Worm (Caenorhabditis elegans) whole organism, L2 larva: ENCODE results near the gene F21D9.11.

ENCODE experiments used
- aly-2 ChIP-seq: fragments of 150-350 bp; optimal IDR thresholded peaks from 2 replicates; lab custom pipeline; 2014; ENCODE audit warnings: missing biosample characterization, missing genetic modification characterization
- ceh-16 ChIP-seq: fragments of 150-350 bp; optimal IDR thresholded peaks from 2 replicates; lab custom pipeline; 2014; ENCODE audit warnings: missing biosample characterization, missing genetic modification characterization
- ceh-82 ChIP-seq: fragments of 150-350 bp; optimal IDR thresholded peaks from 2 replicates; lab custom pipeline; 2014; ENCODE audit warnings: missing biosample characterization, missing genetic modification characterization
- egl-27 ChIP-seq: sonication (generic microtip); optimal IDR thresholded peaks from 3 replicates; lab custom pipeline; 2017; ENCODE audit warnings: missing biosample characterization, missing genetic modification reagents, missing genetic modification characterization
- fos-1 ChIP-seq: fragments of 150-350 bp; optimal IDR thresholded peaks from 2 replicates; lab custom pipeline; 2014; ENCODE audit warnings: missing biosample characterization, missing genetic modification characterization
- lin-39 ChIP-seq: fragments of 150-350 bp; optimal IDR thresholded peaks from 2 replicates; lab custom pipeline; 2014; ENCODE audit warnings: missing biosample characterization, missing genetic modification reagents, missing genetic modification characterization
- nhr-12 ChIP-seq: fragments of 150-350 bp; optimal IDR thresholded peaks from 2 replicates; lab custom pipeline; 2014; ENCODE audit warnings: missing biosample characterization, missing genetic modification characterization
- nhr-129 ChIP-seq: fragments of 150-350 bp; optimal IDR thresholded peaks from 2 replicates; lab custom pipeline; 2014; ENCODE audit warnings: missing biosample characterization, missing genetic modification characterization
- snpc-4 ChIP-seq: fragments of 150-350 bp; optimal IDR thresholded peaks from 2 replicates; lab custom pipeline; 2014; ENCODE audit warnings: missing biosample characterization, missing genetic modification characterization
- unc-62 ChIP-seq: fragments of 150-350 bp; optimal IDR thresholded peaks from 2 replicates; lab custom pipeline; 2014; ENCODE audit warnings: missing biosample characterization, missing genetic modification reagents, missing genetic modification characterization
- ztf-11 ChIP-seq: sonication (generic microtip); optimal IDR thresholded peaks from 2 replicates; lab custom pipeline; 2017; ENCODE audit warnings: missing biosample characterization, missing genetic modification characterization

DNA sequence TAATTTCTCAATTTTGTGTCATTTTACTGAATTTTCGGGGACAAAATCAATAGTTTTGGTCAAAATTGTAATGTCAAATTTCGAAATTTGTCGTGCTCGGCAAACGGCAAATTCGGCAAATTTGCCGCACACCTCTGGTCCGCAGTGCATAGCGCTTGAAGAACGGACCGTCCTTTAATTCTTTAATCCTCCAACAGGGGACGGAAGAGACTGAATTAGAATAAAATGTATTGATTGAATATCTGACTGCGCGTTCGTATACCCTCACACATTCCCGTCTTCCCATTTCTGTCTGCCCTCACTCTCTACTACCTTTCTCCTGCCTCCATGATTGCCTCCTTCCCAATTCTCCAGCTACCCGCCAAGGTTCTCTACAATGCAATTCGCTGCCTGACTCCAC lies 47.3 kb downstream of the F21D9.11 start, which contains the start of gene F55C9.14:
- TF ChIP-seq egl-27 (tag; lab: Kevin White, UChicago) = no peak
- TF ChIP-seq fos-1 = no peak
- no peak for TF ChIP-seq lin-39 (tag; lab: Kevin White, UChicago)
- no peak for TF ChIP-seq ceh-82 (tag; lab: Kevin White, UChicago)
- TF ChIP-seq nhr-12 (tag; lab: Kevin White, UChicago) = no peak
- TF ChIP-seq aly-2 (tag; lab: Kevin White, UChicago) = no peak
- TF ChIP-seq ztf-11 (tag; lab: Kevin White, UChicago) = no peak
- no peak for TF ChIP-seq snpc-4 (tag; lab: Kevin White, UChicago)
- no peak for TF ChIP-seq nhr-129 (tag; lab: Kevin White, UChicago)
- TF ChIP-seq unc-62 (GFP tag; lab: Kevin White, UChicago) = no peak
- no peak for TF ChIP-seq ceh-16 (tag; lab: Kevin White, UChicago)
